Worm (Caenorhabditis elegans): ENCODE data around the gene rib-1.
A peak's percentile ranks its signal among the peaks of the same experiment; 100 is the strongest.

ce11 chrIV:11593415-11594190, 15.0 kb downstream of the rib-1 start, which contains the start of gene F40F11.3:
- TF ChIP-seq sea-2 (GFP tag; optimal IDR thresholded peaks at IDR 0.05) (no peak), nhr-77 (tag; optimal IDR thresholded peaks at IDR 0.05) (no peak), elt-1 (tag; optimal IDR thresholded peaks at IDR 0.05) (peak; percentile 34), elt-3 (tag; optimal IDR thresholded peaks at IDR 0.05) (no peak), egl-27 (tag; optimal IDR thresholded peaks at IDR 0.05) (peak; percentile 45), aly-2 (tag; optimal IDR thresholded peaks at IDR 0.05) (peak; percentile 7), fos-1 (tag; optimal IDR thresholded peaks at IDR 0.05) (peak; percentile 26), nhr-11 (tag; optimal IDR thresholded peaks at IDR 0.05) (peak; percentile 78), mdl-1 (tag; optimal IDR thresholded peaks at IDR 0.05) (peak; percentile 46), nhr-23 (tag; optimal IDR thresholded peaks at IDR 0.05) (peak; percentile 60), nhr-76 (tag; optimal IDR thresholded peaks at IDR 0.05) (no peak), ZK546.5 (tag; optimal IDR thresholded peaks at IDR 0.05) (no peak), R02D3.7 (tag; optimal IDR thresholded peaks at IDR 0.05) (peak; percentile 72)

Data from whole organism, L3 larva.